Worm (Caenorhabditis elegans) whole organism, midembryonic: ENCODE data around the gene C26B9.5.

Experiments used
- T22C8.4 ChIP-seq: fragments of 200-800 bp; sonication (Bioruptor generic); IDR thresholded peaks from 2 replicates; pipeline ENCODE4 v1.3.6; 2022; ENCODE audit warnings: missing genetic modification characterization, missing compliant biosample characterization
- cog-1 ChIP-seq: sonication (generic microtip); optimal IDR thresholded peaks from 2 replicates; lab custom pipeline; 2016; ENCODE audit warnings: missing genetic modification characterization, missing compliant biosample characterization
- flt-1 ChIP-seq: fragments of 200-800 bp; sonication (Bioruptor generic); IDR thresholded peaks from 2 replicates; pipeline ENCODE4 v1.3.6; 2022; ENCODE audit warnings: missing genetic modification characterization, missing compliant biosample characterization
- klf-2 ChIP-seq: fragments of 200-800 bp; sonication (Bioruptor generic); conservative IDR thresholded peaks from 2 replicates; pipeline ENCODE4 v1.3.6; 2022; ENCODE audit warnings: missing genetic modification reagents, missing genetic modification characterization, missing compliant biosample characterization
- med-1 ChIP-seq: sonication (generic microtip); optimal IDR thresholded peaks from 2 replicates; lab custom pipeline; 2017; ENCODE audit warnings: missing genetic modification characterization, mild to moderate bottlenecking, missing compliant biosample characterization, antibody characterized with exemption, missing genetic modification reagents; ENCODE audit not compliant: insufficient read depth
- ref-1 ChIP-seq: fragments of 200-800 bp; sonication (Bioruptor generic); conservative IDR thresholded peaks from 2 replicates; pipeline ENCODE4 v1.3.6; 2022; ENCODE audit warnings: missing genetic modification reagents, missing genetic modification characterization, missing compliant biosample characterization
- ztf-23 ChIP-seq: fragments of 200-800 bp; sonication (Bioruptor generic); IDR thresholded peaks from 2 replicates; pipeline ENCODE4 v1.3.6; 2022; ENCODE audit warnings: missing genetic modification reagents, missing genetic modification characterization, missing compliant biosample characterization
- ztf-29 ChIP-seq: fragments of 200-800 bp; sonication (Bioruptor generic); IDR thresholded peaks from 2 replicates; pipeline ENCODE4 v1.3.6; 2022; ENCODE audit warnings: missing genetic modification reagents, missing genetic modification characterization, missing compliant biosample characterization

ce11 chrX:5360682-5361081, 31.4 kb downstream of the C26B9.5 start:
- TF ChIP-seq flt-1 (no peak), ztf-23 (no peak), T22C8.4 (no peak), ztf-29 (GFP tag; lab: Robert Waterston, UW) (no peak), cog-1 (tag; lab: Kevin White, UChicago) (peak; percentile 23), klf-2 (no peak), med-1 (GFP tag; lab: Kevin White, UChicago) (no peak), ref-1 (GFP tag; lab: Robert Waterston, UW) (no peak)
